Fruit fly (Drosophila melanogaster) whole organism, embryonic: ENCODE measurements around the gene mRpS35.
A peak's percentile ranks its signal among the peaks of the same experiment; 100 is the strongest.

Experiments
- Ada2b ChIP-seq: fragments of 200-800 bp; sonication (Bioruptor generic); IDR thresholded peaks from 2 replicates; pipeline ENCODE4 v1.3.6; 2022; ENCODE audit warnings: missing biosample characterization, missing genetic modification characterization
- Aef1 ChIP-seq: fragments of 200-800 bp; sonication (Bioruptor generic); IDR thresholded peaks from 3 replicates; pipeline ENCODE4 v1.3.6; 2022; ENCODE audit warnings: missing biosample characterization, missing genetic modification characterization
- Asciz ChIP-seq: fragments of 200-800 bp; sonication (Bioruptor generic); optimal IDR thresholded peaks from 2 replicates; lab custom pipeline; 2017; ENCODE audit warnings: missing biosample characterization, mild to moderate bottlenecking, missing genetic modification characterization, missing genetic modification reagents
- CG10431 ChIP-seq: fragments of 200-800 bp; sonication (Bioruptor generic); optimal IDR thresholded peaks from 3 replicates; lab custom pipeline; 2018; ENCODE audit warnings: missing biosample characterization, mild to moderate bottlenecking, missing genetic modification characterization
- CG10979 ChIP-seq: fragments of 200-800 bp; sonication (Bioruptor generic); optimal IDR thresholded peaks from 2 replicates; lab custom pipeline; 2018; ENCODE audit warnings: missing biosample characterization, mild to moderate bottlenecking, missing genetic modification characterization, moderate library complexity
- CG11085 ChIP-seq: fragments of 200-800 bp; sonication (Bioruptor generic); IDR thresholded peaks from 2 replicates; pipeline ENCODE4 v1.3.6; 2022; ENCODE audit warnings: missing biosample characterization, missing genetic modification characterization
- CG12391 ChIP-seq: fragments of 200-800 bp; sonication (Bioruptor generic); optimal IDR thresholded peaks from 3 replicates; lab custom pipeline; 2018; ENCODE audit warnings: missing biosample characterization, mild to moderate bottlenecking, missing genetic modification characterization, moderate library complexity
- CG14710 ChIP-seq: fragments of 200-800 bp; sonication (Bioruptor generic); optimal IDR thresholded peaks from 3 replicates; lab custom pipeline; 2019; ENCODE audit warnings: missing biosample characterization, mild to moderate bottlenecking, missing genetic modification characterization, moderate library complexity
- CG15601 ChIP-seq: fragments of 200-800 bp; sonication (Bioruptor generic); optimal IDR thresholded peaks from 3 replicates; lab custom pipeline; 2019; ENCODE audit warnings: missing biosample characterization, mild to moderate bottlenecking, missing genetic modification characterization, moderate library complexity
- CG17359 ChIP-seq: fragments of 200-800 bp; sonication (Bioruptor generic); optimal IDR thresholded peaks from 3 replicates; lab custom pipeline; 2018; ENCODE audit warnings: missing biosample characterization, mild to moderate bottlenecking, missing genetic modification characterization, moderate library complexity
- CG17361 ChIP-seq: fragments of 200-800 bp; sonication (Bioruptor generic); IDR thresholded peaks from 3 replicates; pipeline ENCODE4 v1.3.6; 2022; ENCODE audit warnings: missing biosample characterization, missing genetic modification characterization
- CG30403 ChIP-seq: fragments of 200-800 bp; sonication (Bioruptor generic); optimal IDR thresholded peaks from 3 replicates; lab custom pipeline; 2016; ENCODE audit warnings: missing biosample characterization, missing genetic modification characterization
- CG34376 ChIP-seq: fragments of 200-800 bp; sonication (Bioruptor generic); optimal IDR thresholded peaks from 2 replicates; lab custom pipeline; 2018; ENCODE audit warnings: missing biosample characterization, mild to moderate bottlenecking, missing genetic modification characterization
- CG4730 ChIP-seq: fragments of 200-800 bp; sonication (Bioruptor generic); IDR thresholded peaks from 2 replicates; pipeline ENCODE4 v1.3.6; 2022; ENCODE audit warnings: missing biosample characterization, missing genetic modification characterization
- CG7357 ChIP-seq: fragments of 200-800 bp; sonication (Bioruptor generic); IDR thresholded peaks from 3 replicates; pipeline ENCODE4 v1.3.6; 2022; ENCODE audit warnings: missing biosample characterization, missing genetic modification characterization
- CG7745 ChIP-seq: fragments of 200-800 bp; sonication (Bioruptor generic); optimal IDR thresholded peaks from 2 replicates; lab custom pipeline; 2018; ENCODE audit warnings: missing biosample characterization, mild to moderate bottlenecking, missing genetic modification characterization, moderate library complexity
- CG7987 ChIP-seq: fragments of 200-800 bp; sonication (Bioruptor generic); optimal IDR thresholded peaks from 2 replicates; lab custom pipeline; 2018; ENCODE audit warnings: missing biosample characterization, mild to moderate bottlenecking, missing genetic modification characterization, moderate library complexity
- CG8924 ChIP-seq: fragments of 200-800 bp; optimal IDR thresholded peaks from 3 replicates; lab custom pipeline; 2019; ENCODE audit warnings: missing biosample characterization, mild to moderate bottlenecking, missing genetic modification characterization, moderate library complexity
- CG9727 ChIP-seq: fragments of 200-800 bp; sonication (Bioruptor generic); optimal IDR thresholded peaks from 3 replicates; lab custom pipeline; 2017; ENCODE audit warnings: missing biosample characterization, mild to moderate bottlenecking, missing genetic modification characterization
- CG9876 ChIP-seq: fragments of 200-800 bp; sonication (Bioruptor generic); optimal IDR thresholded peaks from 2 replicates; lab custom pipeline; 2016; ENCODE audit warnings: missing biosample characterization, missing genetic modification characterization
- Drgx ChIP-seq: fragments of 200-800 bp; sonication (Bioruptor generic); IDR thresholded peaks from 2 replicates; pipeline ENCODE4 v1.3.6; 2022; ENCODE audit warnings: missing biosample characterization, missing genetic modification characterization
- Elba2 ChIP-seq: fragments of 200-800 bp; sonication (Bioruptor generic); optimal IDR thresholded peaks from 3 replicates; lab custom pipeline; 2016; ENCODE audit warnings: missing biosample characterization, missing genetic modification characterization
- HLH4C ChIP-seq: fragments of 200-800 bp; sonication (Bioruptor generic); IDR thresholded peaks from 3 replicates; pipeline ENCODE4 v1.3.6; 2022; ENCODE audit warnings: missing biosample characterization, missing genetic modification characterization; ENCODE audit not compliant: partially characterized antibody
- Kr ChIP-seq: fragments of 200-800 bp; sonication (Bioruptor generic); optimal IDR thresholded peaks from 2 replicates; lab custom pipeline; 2017; ENCODE audit warnings: missing biosample characterization, mild to moderate bottlenecking, missing genetic modification characterization
- Med ChIP-seq: fragments of 200-800 bp; sonication (Bioruptor generic); peaks from one replicate; lab custom pipeline; 2016; ENCODE audit warnings: missing biosample characterization, missing genetic modification characterization, mild to moderate bottlenecking, inconsistent platforms, moderate library complexity
- Nf-YB ChIP-seq: fragments of 200-800 bp; sonication (Bioruptor generic); optimal IDR thresholded peaks from 3 replicates; lab custom pipeline; 2019; ENCODE audit warnings: missing biosample characterization, mild to moderate bottlenecking, missing genetic modification characterization, moderate library complexity
- Optix ChIP-seq: fragments of 200-800 bp; sonication (Bioruptor generic); IDR thresholded peaks from 3 replicates; pipeline ENCODE4 v1.3.6; 2022; ENCODE audit warnings: missing biosample characterization, missing genetic modification characterization
- Pdp1 ChIP-seq, 2 experiments: fragments of 200-800 bp; sonication (Bioruptor generic); optimal IDR thresholded peaks; 3 replicates each; lab custom pipeline; 2016; ENCODE audit warnings: missing biosample characterization in 2 of 2, missing genetic modification characterization in 2 of 2, mild to moderate bottlenecking in 1 of 2, moderate library complexity in 1 of 2
- Ravus ChIP-seq: fragments of 200-800 bp; sonication (Bioruptor generic); IDR thresholded peaks from 2 replicates; pipeline ENCODE4 v1.3.6; 2022; ENCODE audit warnings: missing biosample characterization, missing genetic modification characterization
- Trl ChIP-seq, 3 experiments: fragments of >200 bp in 2 of 3; fragments of 200-800 bp in 1 of 3; sonication (Bioruptor generic) in 1 of 3; optimal IDR thresholded peaks; 2 replicates in 1 of 3; 3 replicates in 2 of 3; lab custom pipeline; 2016 to 2017; ENCODE audit warnings: missing biosample characterization in 1 of 3, missing genetic modification characterization in 1 of 3
- ac ChIP-seq: fragments of 200-800 bp; sonication (Bioruptor generic); optimal IDR thresholded peaks from 3 replicates; lab custom pipeline; 2017; ENCODE audit warnings: missing biosample characterization, mild to moderate bottlenecking, missing genetic modification characterization
- bsh ChIP-seq, 2 experiments: fragments of 200-800 bp; sonication (Bioruptor generic); optimal IDR thresholded peaks; 2 replicates each; lab custom pipeline; 2017 to 2018; ENCODE audit warnings: mild to moderate bottlenecking in 2 of 2, missing biosample characterization in 2 of 2, missing genetic modification characterization in 2 of 2, moderate library complexity in 1 of 2
- dmrt99B ChIP-seq: fragments of 200-800 bp; sonication (Bioruptor generic); optimal IDR thresholded peaks from 2 replicates; lab custom pipeline; 2018; ENCODE audit warnings: missing biosample characterization, mild to moderate bottlenecking, missing genetic modification characterization, moderate library complexity
- dysf ChIP-seq: fragments of 200-800 bp; sonication (Bioruptor generic); IDR thresholded peaks from 3 replicates; pipeline ENCODE4 v1.3.6; 2022; ENCODE audit warnings: missing biosample characterization, missing genetic modification characterization
- gem ChIP-seq: fragments of 200-800 bp; sonication (Bioruptor generic); optimal IDR thresholded peaks from 2 replicates; lab custom pipeline; 2019; ENCODE audit warnings: missing biosample characterization, mild to moderate bottlenecking, missing genetic modification characterization, moderate library complexity
- jumu ChIP-seq: fragments of 200-800 bp; sonication (Bioruptor generic); optimal IDR thresholded peaks from 3 replicates; lab custom pipeline; 2016; ENCODE audit warnings: missing biosample characterization, missing genetic modification characterization
- nom ChIP-seq: fragments of 200-800 bp; sonication (Bioruptor generic); optimal IDR thresholded peaks from 2 replicates; lab custom pipeline; 2017; ENCODE audit warnings: missing biosample characterization, missing genetic modification characterization, mild to moderate bottlenecking, moderate library complexity, missing genetic modification reagents
- phol ChIP-seq: fragments of 200-800 bp; sonication (Bioruptor generic); optimal IDR thresholded peaks from 3 replicates; lab custom pipeline; 2018; ENCODE audit warnings: missing biosample characterization, mild to moderate bottlenecking, missing genetic modification characterization, moderate library complexity
- prd ChIP-seq, 3 experiments: fragments of >200 bp in 2 of 3; fragments of 200-800 bp in 1 of 3; sonication (Bioruptor generic) in 1 of 3; optimal IDR thresholded peaks in 2 of 3; IDR thresholded peaks in 1 of 3; 2 replicates in 2 of 3; 3 replicates in 1 of 3; pipeline versions ENCODE4 v1.3.6 to Lab custom; 2017 to 2022; ENCODE audit warnings: missing biosample characterization in 1 of 3, missing genetic modification characterization in 1 of 3
- shn ChIP-seq: fragments of 200-800 bp; sonication (Bioruptor generic); optimal IDR thresholded peaks from 3 replicates; lab custom pipeline; 2016; ENCODE audit warnings: missing biosample characterization, missing genetic modification characterization
- sr ChIP-seq: fragments of 200-800 bp; sonication (Bioruptor generic); IDR thresholded peaks from 3 replicates; pipeline ENCODE4 v1.3.6; 2022; ENCODE audit warnings: missing biosample characterization, missing genetic modification characterization
- stc ChIP-seq: fragments of 200-800 bp; sonication (Bioruptor generic); IDR thresholded peaks from 2 replicates; pipeline ENCODE4 v1.3.6; 2022; ENCODE audit warnings: missing biosample characterization, missing genetic modification characterization
- tll ChIP-seq, 2 experiments: fragments of 200-800 bp in 1 of 2; fragments of >200 bp in 1 of 2; sonication (Bioruptor generic) in 1 of 2; optimal IDR thresholded peaks; 2 replicates each; lab custom pipeline; 2017 to 2019; ENCODE audit warnings: missing biosample characterization in 2 of 2, missing genetic modification characterization in 2 of 2, mild to moderate bottlenecking in 1 of 2, moderate library complexity in 1 of 2
- unc-4 ChIP-seq: fragments of 200-800 bp; sonication (Bioruptor generic); IDR thresholded peaks from 2 replicates; pipeline ENCODE4 v1.3.6; 2022; ENCODE audit warnings: missing biosample characterization, missing genetic modification characterization; ENCODE audit not compliant: partially characterized antibody
- vfl ChIP-seq: fragments of 200-800 bp; sonication (Bioruptor generic); optimal IDR thresholded peaks from 2 replicates; lab custom pipeline; 2016; ENCODE audit warnings: missing biosample characterization, missing genetic modification characterization
- vnd ChIP-seq: fragments of 200-800 bp; sonication (Bioruptor generic); IDR thresholded peaks from 3 replicates; pipeline ENCODE4 v1.3.6; 2022; ENCODE audit warnings: missing biosample characterization, missing genetic modification characterization; ENCODE audit not compliant: partially characterized antibody

Gene mRpS35

DNA sequence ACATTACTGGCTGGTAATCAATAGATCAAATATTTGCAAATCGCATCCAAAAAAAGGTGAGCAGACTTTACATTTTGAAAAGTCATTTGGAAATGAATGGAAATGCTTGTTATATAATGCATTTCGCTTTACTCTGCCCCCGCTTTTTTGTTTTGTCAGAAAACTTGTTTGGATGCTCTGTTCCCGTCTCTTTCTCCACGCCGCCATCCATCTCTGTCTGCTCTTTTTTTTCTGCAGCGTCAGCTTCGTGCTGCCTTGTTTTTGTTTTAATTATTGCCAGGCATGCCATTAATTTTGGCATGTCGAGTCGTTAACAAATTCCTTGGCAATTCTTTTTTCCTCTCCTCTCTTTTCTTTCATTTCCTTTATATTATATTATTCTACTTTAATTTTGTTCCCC is 20.7 kb downstream of the mRpS35 start:
- TF ChIP-seq jumu (GFP tag; lab: Kevin White, UChicago) (no peak), Ravus (GFP tag; lab: Robert Waterston, UW) (no peak), Asciz (GFP tag; lab: Kevin White, UChicago) (peak; percentile 9), sr (GFP tag; lab: Robert Waterston, UW) (0 out of 3 replicates have a peak, but pooled peaks have one; percentile 13), ac (GFP tag; lab: Kevin White, UChicago) (no peak), Pdp1 (GFP tag; optimal IDR thresholded peaks at IDR 0.05; lab: Kevin White, UChicago) (peak in 1 of 2 experiments; percentile 89), nom (peak; percentile 5)

DNA sequence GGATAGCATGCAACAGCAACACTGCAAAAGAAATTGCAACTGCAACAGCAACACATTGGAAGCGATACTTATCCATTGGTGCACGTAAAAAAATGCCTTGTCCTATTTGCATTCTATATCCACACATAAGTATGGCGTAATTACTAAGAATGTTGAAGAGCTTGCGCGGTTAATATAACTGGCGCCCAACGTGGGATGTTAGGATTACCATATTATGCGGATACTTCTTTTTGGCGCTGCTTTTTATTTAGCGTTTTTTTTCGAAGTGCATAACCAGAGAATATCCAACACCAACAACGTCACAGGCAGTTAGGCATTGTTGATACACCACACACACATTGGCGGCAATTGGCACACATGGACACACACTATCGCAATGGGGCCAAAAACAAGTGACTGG is 21.4 kb downstream of the mRpS35 start:
- TF ChIP-seq Nf-YB (GFP tag; lab: Kevin White, UChicago) (no peak), Drgx (peak; percentile 88), Trl (optimal IDR thresholded peaks at IDR 0.05; lab: Kevin White, UChicago) (no peak), Trl (GFP tag; optimal IDR thresholded peaks at IDR 0.05; lab: Kevin White, UChicago) (no peak), bsh (GFP tag; optimal IDR thresholded peaks at IDR 0.05; lab: Kevin White, UChicago) (peak in 1 of 2 experiments; percentile 19), CG11085 (no peak), CG9876 (GFP tag; lab: Kevin White, UChicago) (no peak), CG17361 (GFP tag; lab: Robert Waterston, UW) (peak; percentile 72), CG15601 (tag; lab: Kevin White, UChicago) (no peak), vnd (GFP tag; lab: Robert Waterston, UW) (no peak), dysf (GFP tag; lab: Robert Waterston, UW) (no peak), CG9727 (GFP tag; lab: Kevin White, UChicago) (no peak), CG30403 (GFP tag; lab: Kevin White, UChicago) (no peak), phol (no peak), CG34376 (GFP tag; lab: Kevin White, UChicago) (no peak), Ada2b (no peak), prd (optimal IDR thresholded peaks at IDR 0.05; lab: Kevin White, UChicago) (no peak), prd (GFP tag; IDR thresholded peaks at IDR 0.05; lab: Robert Waterston, UW) (0 out of 3 replicates have a peak, but pooled peaks have one; percentile 7), HLH4C (GFP tag; lab: Robert Waterston, UW) (no peak), CG10979 (tag; lab: Kevin White, UChicago) (no peak), vfl (GFP tag; lab: Kevin White, UChicago) (no peak), CG4730 (GFP tag; lab: Robert Waterston, UW) (no peak), Aef1 (GFP tag; lab: Robert Waterston, UW) (no peak), stc (GFP tag; lab: Robert Waterston, UW) (no peak), CG7745 (tag; lab: Kevin White, UChicago) (no peak), CG10431 (GFP tag; lab: Kevin White, UChicago) (no peak), CG8924 (no peak), Med (GFP tag; lab: Kevin White, UChicago) (peak; percentile 24), CG12391 (no peak)

DNA sequence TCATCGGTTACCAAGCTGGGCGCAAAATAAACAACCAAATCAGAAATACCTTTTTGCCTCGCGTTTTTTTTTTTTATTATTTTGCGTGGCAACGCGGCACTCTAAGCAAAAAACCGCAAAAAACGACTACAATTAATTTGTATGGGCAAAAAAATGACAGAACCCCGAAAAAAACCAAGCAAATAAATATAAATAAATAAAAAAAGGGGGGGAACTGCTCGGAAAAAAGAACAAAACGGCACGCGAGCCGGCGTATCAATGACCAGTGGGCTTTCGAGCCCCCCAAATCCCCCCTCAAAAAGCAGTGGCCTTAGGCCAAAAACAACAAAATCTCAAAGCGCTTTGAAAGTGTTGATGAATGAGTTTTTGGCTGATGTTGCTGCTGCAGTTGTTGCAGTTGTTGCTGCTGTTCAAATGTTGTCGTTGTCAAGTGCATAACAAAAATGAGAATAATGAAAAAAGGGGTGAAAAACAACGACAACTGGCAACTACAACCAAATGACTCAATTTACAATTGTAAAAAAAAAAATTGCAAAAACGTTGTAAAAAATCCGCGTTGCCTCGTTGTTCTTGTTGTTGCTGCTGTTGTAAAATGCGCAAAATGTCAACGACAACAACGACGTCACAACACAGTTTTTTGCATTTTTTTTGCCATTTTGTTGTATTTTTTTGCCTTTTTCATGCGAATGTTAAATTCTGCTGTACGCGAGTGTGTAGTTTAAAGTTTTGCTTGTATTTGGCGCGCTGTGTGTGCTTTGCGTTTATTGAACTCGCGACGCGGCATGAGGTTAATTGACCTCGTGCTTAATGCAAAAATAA is 24.6 kb downstream of the mRpS35 start:
- TF ChIP-seq unc-4 (GFP tag; lab: Robert Waterston, UW) (no peak), CG7987 (GFP tag; lab: Kevin White, UChicago) (no peak), tll (GFP tag; optimal IDR thresholded peaks at IDR 0.05; lab: Kevin White, UChicago) (no peak), shn (GFP tag; lab: Kevin White, UChicago) (no peak), Optix (GFP tag; lab: Robert Waterston, UW) (no peak), gem (tag; lab: Kevin White, UChicago) (no peak), Kr (no peak), CG14710 (tag; lab: Kevin White, UChicago) (no peak), nom (peak; percentile 89), Elba2 (GFP tag; lab: Kevin White, UChicago) (no peak), CG17359 (no peak), dmrt99B (tag; lab: Kevin White, UChicago) (no peak), CG7357 (GFP tag; lab: Robert Waterston, UW) (no peak), phol (no peak)
